Worm (Caenorhabditis elegans) whole organism, midembryonic: Measurements from ENCODE around the gene sqv-7.

ENCODE experiments used
- T22C8.4 ChIP-seq: fragments of 200-800 bp; sonication (Bioruptor generic); IDR thresholded peaks from 2 replicates; pipeline ENCODE4 v1.3.6; 2022; ENCODE audit warnings: missing genetic modification characterization, missing compliant biosample characterization
- cog-1 ChIP-seq: sonication (generic microtip); optimal IDR thresholded peaks from 2 replicates; lab custom pipeline; 2016; ENCODE audit warnings: missing genetic modification characterization, missing compliant biosample characterization
- klf-2 ChIP-seq: fragments of 200-800 bp; sonication (Bioruptor generic); conservative IDR thresholded peaks from 2 replicates; pipeline ENCODE4 v1.3.6; 2022; ENCODE audit warnings: missing genetic modification reagents, missing genetic modification characterization, missing compliant biosample characterization
- med-1 ChIP-seq: sonication (generic microtip); optimal IDR thresholded peaks from 2 replicates; lab custom pipeline; 2017; ENCODE audit warnings: missing genetic modification characterization, mild to moderate bottlenecking, missing compliant biosample characterization, antibody characterized with exemption, missing genetic modification reagents; ENCODE audit not compliant: insufficient read depth
- ref-1 ChIP-seq: fragments of 200-800 bp; sonication (Bioruptor generic); conservative IDR thresholded peaks from 2 replicates; pipeline ENCODE4 v1.3.6; 2022; ENCODE audit warnings: missing genetic modification reagents, missing genetic modification characterization, missing compliant biosample characterization
- ztf-23 ChIP-seq: fragments of 200-800 bp; sonication (Bioruptor generic); IDR thresholded peaks from 2 replicates; pipeline ENCODE4 v1.3.6; 2022; ENCODE audit warnings: missing genetic modification reagents, missing genetic modification characterization, missing compliant biosample characterization
- ztf-29 ChIP-seq: fragments of 200-800 bp; sonication (Bioruptor generic); IDR thresholded peaks from 2 replicates; pipeline ENCODE4 v1.3.6; 2022; ENCODE audit warnings: missing genetic modification reagents, missing genetic modification characterization, missing compliant biosample characterization

DNA sequence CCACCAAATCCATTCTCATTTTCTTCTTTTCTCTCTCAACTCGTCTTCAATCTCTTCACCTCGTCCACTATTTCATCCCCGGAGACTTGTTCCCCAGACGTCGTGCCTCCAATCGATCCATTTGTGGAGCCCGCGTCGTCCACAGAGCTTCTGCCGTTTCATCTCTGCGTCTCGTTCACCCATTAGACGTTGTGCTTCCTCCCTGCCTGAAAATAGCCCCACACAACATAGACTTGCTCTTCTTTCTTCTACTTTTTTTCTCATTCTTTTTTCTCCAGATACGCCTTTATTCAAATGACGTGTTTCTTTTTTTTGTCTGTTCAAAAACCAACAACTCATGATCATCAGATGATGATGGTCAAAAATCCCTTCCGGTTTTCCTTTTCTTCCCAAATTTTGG is 19.5 kb downstream of the sqv-7 start:
- TF ChIP-seq ztf-29 (GFP tag; lab: Robert Waterston, UW) (no peak), T22C8.4 (GFP tag; lab: Robert Waterston, UW) (no peak), ref-1 (no peak), cog-1 (tag; lab: Kevin White, UChicago) (no peak), med-1 (GFP tag; lab: Kevin White, UChicago) (no peak), klf-2 (no peak), ztf-23 (no peak)
